Worm (Caenorhabditis elegans) whole organism, L4 larva: ENCODE measurements around the gene M163.10.

Experiments
- D1046.2 ChIP-seq: fragments of 200-800 bp; sonication (Bioruptor generic); IDR thresholded peaks from 2 replicates; pipeline ENCODE4 v1.3.6; 2022; ENCODE audit warnings: missing genetic modification characterization, missing compliant biosample characterization
- F44E2.7 ChIP-seq: fragments of 200-800 bp; sonication (Bioruptor generic); IDR thresholded peaks from 2 replicates; pipeline ENCODE4 v2.1.2; 2022; ENCODE audit warnings: missing genetic modification characterization, missing compliant biosample characterization
- T26A8.4 ChIP-seq: fragments of 200-800 bp; sonication (Bioruptor generic); IDR thresholded peaks from 2 replicates; pipeline ENCODE4 v1.3.6; 2022; ENCODE audit warnings: missing genetic modification characterization, missing compliant biosample characterization
- Y105C5A.15 ChIP-seq: fragments of 200-800 bp; sonication (Bioruptor generic); IDR thresholded peaks from 2 replicates; pipeline ENCODE4 v1.3.6; 2022; ENCODE audit warnings: missing genetic modification characterization, missing compliant biosample characterization
- Y48G9A.11 ChIP-seq: fragments of 200-800 bp; sonication (Bioruptor generic); IDR thresholded peaks from 2 replicates; pipeline ENCODE4 v1.3.6; 2022; ENCODE audit warnings: missing genetic modification reagents, missing genetic modification characterization, missing compliant biosample characterization
- Y75B8A.6 ChIP-seq: fragments of 200-800 bp; sonication (Bioruptor generic); IDR thresholded peaks from 2 replicates; pipeline ENCODE4 v1.3.6; 2022; ENCODE audit warnings: missing genetic modification reagents, missing genetic modification characterization, missing compliant biosample characterization
- ZK546.5 ChIP-seq, 2 experiments: sonication (generic microtip); optimal IDR thresholded peaks; 2 replicates each; lab custom pipeline; 2017; ENCODE audit warnings: missing biosample characterization in 2 of 2, missing genetic modification characterization in 2 of 2
- aha-1 ChIP-seq: fragments of 150-350 bp; peaks from one replicate; lab custom pipeline; 2014; ENCODE audit warnings: missing biosample characterization, missing genetic modification characterization
- ama-1 ChIP-seq: fragments of 150-350 bp; optimal IDR thresholded peaks from 2 replicates; lab custom pipeline; 2014; ENCODE audit warnings: inconsistent platforms, mixed read lengths
- arid-1 ChIP-seq: fragments of 200-800 bp; sonication (Bioruptor generic); conservative IDR thresholded peaks from 2 replicates; pipeline ENCODE4 v1.3.6; 2022; ENCODE audit warnings: missing genetic modification reagents, missing genetic modification characterization, missing compliant biosample characterization
- ceh-20 ChIP-seq: fragments of 200-800 bp; sonication (Bioruptor generic); IDR thresholded peaks from 2 replicates; pipeline ENCODE4 v1.3.6; 2022; ENCODE audit warnings: missing genetic modification reagents, missing genetic modification characterization, missing compliant biosample characterization
- ceh-32 ChIP-seq: sonication (generic microtip); optimal IDR thresholded peaks from 2 replicates; lab custom pipeline; 2016; ENCODE audit warnings: mild to moderate bottlenecking, missing genetic modification characterization, missing compliant biosample characterization; ENCODE audit not compliant: poor library complexity
- ceh-44 ChIP-seq: fragments of 200-800 bp; sonication (Bioruptor generic); IDR thresholded peaks from 2 replicates; pipeline ENCODE4 v1.3.6; 2022; ENCODE audit warnings: missing genetic modification reagents, missing genetic modification characterization, missing compliant biosample characterization
- ceh-82 ChIP-seq: sonication (generic microtip); optimal IDR thresholded peaks from 2 replicates; lab custom pipeline; 2017; ENCODE audit warnings: missing biosample characterization, missing genetic modification characterization
- ctbp-1 ChIP-seq: fragments of 200-800 bp; sonication (Bioruptor generic); IDR thresholded peaks from 2 replicates; pipeline ENCODE4 v1.3.6; 2022; ENCODE audit warnings: missing genetic modification reagents, missing genetic modification characterization, missing compliant biosample characterization
- daf-8 ChIP-seq: fragments of 200-800 bp; sonication (Bioruptor generic); IDR thresholded peaks from 2 replicates; pipeline ENCODE4 v1.3.6; 2022; ENCODE audit warnings: missing genetic modification characterization, missing compliant biosample characterization
- duxl-1 ChIP-seq: sonication (generic microtip); optimal IDR thresholded peaks from 2 replicates; lab custom pipeline; 2016; ENCODE audit warnings: mild to moderate bottlenecking, missing genetic modification characterization, moderate library complexity, missing compliant biosample characterization; ENCODE audit not compliant: poor library complexity
- dve-1 ChIP-seq: sonication (generic microtip); optimal IDR thresholded peaks from 2 replicates; lab custom pipeline; 2017; ENCODE audit warnings: antibody characterized with exemption, mild to moderate bottlenecking, missing genetic modification characterization, missing compliant biosample characterization; ENCODE audit not compliant: insufficient read depth
- egl-43 ChIP-seq: fragments of 200-800 bp; sonication (Bioruptor generic); IDR thresholded peaks from 2 replicates; pipeline ENCODE4 v1.3.6; 2022; ENCODE audit warnings: missing genetic modification reagents, missing genetic modification characterization, missing compliant biosample characterization
- fkh-10 ChIP-seq: fragments of 150-350 bp; optimal IDR thresholded peaks from 2 replicates; lab custom pipeline; 2014; ENCODE audit warnings: missing biosample characterization, missing genetic modification reagents, missing genetic modification characterization
- gei-8 ChIP-seq: fragments of 200-800 bp; sonication (Bioruptor generic); optimal IDR thresholded peaks from 2 replicates; lab custom pipeline; 2018; ENCODE audit warnings: mild to moderate bottlenecking, missing genetic modification characterization, missing compliant biosample characterization
- hlh-11 ChIP-seq: fragments of 200-800 bp; sonication (Bioruptor generic); optimal IDR thresholded peaks from 2 replicates; lab custom pipeline; 2018; ENCODE audit warnings: mild to moderate bottlenecking, missing genetic modification characterization, missing compliant biosample characterization
- hlh-30 ChIP-seq: sonication (generic microtip); optimal IDR thresholded peaks from 2 replicates; lab custom pipeline; 2017; ENCODE audit warnings: antibody characterized with exemption, mild to moderate bottlenecking, missing genetic modification characterization, missing compliant biosample characterization; ENCODE audit not compliant: insufficient read depth
- jun-1 ChIP-seq: fragments of 150-350 bp; optimal IDR thresholded peaks from 2 replicates; lab custom pipeline; 2014; ENCODE audit warnings: missing biosample characterization, missing genetic modification reagents, missing genetic modification characterization
- lim-7 ChIP-seq: fragments of 200-800 bp; sonication (Bioruptor generic); IDR thresholded peaks from 2 replicates; pipeline ENCODE4 v1.3.6; 2022; ENCODE audit warnings: missing genetic modification characterization, missing compliant biosample characterization
- lin-13 ChIP-seq: fragments of 150-350 bp; optimal IDR thresholded peaks from 2 replicates; lab custom pipeline; 2014; ENCODE audit warnings: missing biosample characterization, missing genetic modification reagents, missing genetic modification characterization
- lin-29 ChIP-seq: fragments of 200-800 bp; sonication (Bioruptor generic); IDR thresholded peaks from 2 replicates; pipeline ENCODE4 v1.3.6; 2022; ENCODE audit warnings: missing genetic modification reagents, missing genetic modification characterization, missing compliant biosample characterization
- lin-38 ChIP-seq: fragments of 200-800 bp; sonication (Bioruptor generic); IDR thresholded peaks from 2 replicates; pipeline ENCODE4 v1.3.6; 2022; ENCODE audit warnings: missing genetic modification reagents, missing genetic modification characterization, missing compliant biosample characterization
- lin-39 ChIP-seq: fragments of 150-350 bp; optimal IDR thresholded peaks from 2 replicates; lab custom pipeline; 2014; ENCODE audit warnings: missing biosample characterization, missing genetic modification reagents, missing genetic modification characterization
- lsy-2 ChIP-seq, 2 experiments: fragments of 150-350 bp in 1 of 2; sonication (generic microtip) in 1 of 2; optimal IDR thresholded peaks; 2 replicates each; lab custom pipeline; 2014 to 2017; ENCODE audit warnings: missing biosample characterization in 2 of 2, missing genetic modification characterization in 2 of 2
- madf-5 ChIP-seq, 2 experiments: fragments of 200-800 bp; sonication (Bioruptor generic); IDR thresholded peaks; 2 replicates each; pipeline ENCODE4 v1.3.6; 2022; ENCODE audit warnings: missing compliant biosample characterization in 2 of 2, missing genetic modification characterization in 2 of 2
- madf-9 ChIP-seq: fragments of 200-800 bp; sonication (Bioruptor generic); conservative IDR thresholded peaks from 2 replicates; pipeline ENCODE4 v1.3.6; 2022; ENCODE audit warnings: missing genetic modification reagents, missing genetic modification characterization, missing compliant biosample characterization
- mdl-1 ChIP-seq, 2 experiments: fragments of 150-350 bp in 1 of 2; sonication (generic microtip) in 1 of 2; optimal IDR thresholded peaks; 2 replicates each; lab custom pipeline; 2014 to 2017; ENCODE audit warnings: missing biosample characterization in 2 of 2, missing genetic modification characterization in 2 of 2
- mep-1 ChIP-seq: fragments of 150-350 bp; sonication (generic microtip); optimal IDR thresholded peaks from 3 replicates; lab custom pipeline; 2014; ENCODE audit warnings: missing biosample characterization, missing genetic modification characterization
- mes-2 ChIP-seq: sonication (generic microtip); optimal IDR thresholded peaks from 2 replicates; lab custom pipeline; 2016; ENCODE audit warnings: missing genotype, mild to moderate bottlenecking, missing genetic modification characterization, missing compliant biosample characterization; ENCODE audit not compliant: poor library complexity, severe bottlenecking
- nhr-10 ChIP-seq: fragments of 150-350 bp; optimal IDR thresholded peaks from 2 replicates; lab custom pipeline; 2014; ENCODE audit warnings: missing biosample characterization, missing genetic modification characterization
- nhr-25 ChIP-seq: sonication (generic microtip); optimal IDR thresholded peaks from 2 replicates; lab custom pipeline; 2017; ENCODE audit warnings: missing genetic modification characterization, mild to moderate bottlenecking, missing compliant biosample characterization, antibody characterized with exemption, moderate library complexity, borderline replicate concordance; ENCODE audit not compliant: insufficient read depth
- nhr-41 ChIP-seq: fragments of 200-800 bp; sonication (Bioruptor generic); IDR thresholded peaks from 2 replicates; pipeline ENCODE4 v1.3.6; 2022; ENCODE audit warnings: missing genetic modification reagents, missing genetic modification characterization, missing compliant biosample characterization
- nhr-6 ChIP-seq: fragments of 150-350 bp; optimal IDR thresholded peaks from 2 replicates; lab custom pipeline; 2014; ENCODE audit warnings: missing biosample characterization, missing genetic modification characterization
- nhr-77 ChIP-seq: fragments of 150-350 bp; optimal IDR thresholded peaks from 2 replicates; lab custom pipeline; 2014; ENCODE audit warnings: missing biosample characterization, missing genetic modification characterization
- rbr-2 ChIP-seq: sonication (generic microtip); optimal IDR thresholded peaks from 2 replicates; lab custom pipeline; 2016; ENCODE audit warnings: missing genotype, missing genetic modification characterization, missing compliant biosample characterization
- sdz-12 ChIP-seq: fragments of 200-800 bp; sonication (Bioruptor generic); optimal IDR thresholded peaks from 2 replicates; lab custom pipeline; 2018; ENCODE audit warnings: mild to moderate bottlenecking, missing genetic modification characterization, missing compliant biosample characterization
- snpc-4 ChIP-seq: fragments of 150-350 bp; optimal IDR thresholded peaks from 2 replicates; lab custom pipeline; 2014; ENCODE audit warnings: missing biosample characterization, missing genetic modification characterization
- spr-1 ChIP-seq: sonication (generic microtip); optimal IDR thresholded peaks from 2 replicates; lab custom pipeline; 2016; ENCODE audit warnings: mild to moderate bottlenecking, missing genetic modification characterization, missing compliant biosample characterization
- unc-130 ChIP-seq: sonication (generic microtip); optimal IDR thresholded peaks from 2 replicates; lab custom pipeline; 2016; ENCODE audit warnings: missing genetic modification reagents, missing genetic modification characterization, missing compliant biosample characterization
- unc-39 ChIP-seq: sonication (generic microtip); optimal IDR thresholded peaks from 2 replicates; lab custom pipeline; 2017; ENCODE audit warnings: missing biosample characterization, missing genetic modification characterization
- vab-7 ChIP-seq: fragments of 200-800 bp; sonication (Bioruptor generic); IDR thresholded peaks from 2 replicates; pipeline ENCODE4 v1.3.6; 2022; ENCODE audit warnings: missing genetic modification reagents, missing genetic modification characterization, missing compliant biosample characterization
- zag-1 ChIP-seq: fragments of 150-350 bp; optimal IDR thresholded peaks from 2 replicates; lab custom pipeline; 2014; ENCODE audit warnings: missing biosample characterization, missing genetic modification characterization
- zip-2 ChIP-seq: fragments of 150-350 bp; optimal IDR thresholded peaks from 2 replicates; lab custom pipeline; 2014; ENCODE audit warnings: missing biosample characterization, missing genetic modification characterization

M163.10 gene

DNA sequence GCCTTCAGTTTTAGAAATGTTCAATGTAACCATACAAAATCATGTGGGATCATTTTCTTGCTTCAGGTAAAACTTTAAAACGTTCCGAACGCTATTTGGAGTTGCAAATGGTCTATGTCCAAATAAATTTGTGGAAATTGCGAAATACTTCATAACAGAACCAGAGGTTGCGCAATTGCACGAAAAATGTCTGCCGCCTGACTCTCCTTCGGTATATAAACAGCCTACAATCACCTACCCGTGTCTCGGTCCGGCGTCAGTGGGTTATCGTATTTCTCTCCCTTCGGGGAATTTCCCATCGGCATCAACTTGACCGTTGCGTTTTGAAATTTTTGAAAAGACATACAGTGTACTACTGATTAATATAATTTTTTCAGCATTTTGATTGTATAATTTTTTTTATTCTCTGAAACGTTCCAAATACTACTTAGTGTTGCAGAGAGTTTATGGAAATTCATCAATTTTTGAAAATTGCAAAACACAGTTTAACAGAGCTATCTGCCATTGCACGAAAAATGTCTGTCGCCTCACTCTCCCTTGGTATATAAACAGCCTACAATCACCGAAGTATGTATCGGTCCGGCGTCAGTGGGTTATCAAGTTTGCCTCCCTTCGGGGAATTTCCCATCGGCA lies 6.0 kb downstream of the M163.10 start (continued):
- TF ChIP-seq ctbp-1 (GFP tag; lab: Robert Waterston, UW) (peak; percentile 60; the same call in 1 of the 2 replicates), nhr-6 (no peak), D1046.2 (no peak), lin-38 (no peak; the same call in 1 of the 2 replicates), rbr-2 (peak; percentile 59), nhr-25 (tag; lab: Kevin White, UChicago) (no peak), zag-1 (tag; lab: Kevin White, UChicago) (no peak), snpc-4 (tag; lab: Kevin White, UChicago) (peak; percentile 93), daf-8 (GFP tag; lab: Robert Waterston, UW) (0 out of 2 replicates have a peak, but pooled peaks have one; percentile 54), jun-1 (tag; lab: Kevin White, UChicago) (no peak), T26A8.4 (GFP tag; lab: Robert Waterston, UW) (0 out of 2 replicates have a peak, but pooled peaks have one; percentile 67), ceh-32 (no peak), ama-1 (no peak), lin-29 (GFP tag; lab: Robert Waterston, UW) (0 out of 2 replicates have a peak, but pooled peaks have one; percentile 44), mdl-1 (tag; optimal IDR thresholded peaks at IDR 0.05; lab: Kevin White, UChicago) (peak in 1 of 2 experiments; percentile 1), arid-1 (GFP tag; lab: Robert Waterston, UW) (no peak), unc-130 (GFP tag; lab: Kevin White, UChicago) (no peak), spr-1 (tag; lab: Kevin White, UChicago) (peak; percentile 41), ceh-44 (GFP tag; lab: Robert Waterston, UW) (no peak), lim-7 (GFP tag; lab: Robert Waterston, UW) (peak; percentile 68; the same call in 1 of the 2 replicates), lin-39 (no peak), nhr-41 (GFP tag; lab: Robert Waterston, UW) (no peak), madf-5 (GFP tag; IDR thresholded peaks at IDR 0.05; lab: Robert Waterston, UW) (no peak), nhr-10 (tag; lab: Kevin White, UChicago) (no peak), aha-1 (tag; lab: Kevin White, UChicago) (peak; percentile 85), ceh-20 (GFP tag; lab: Robert Waterston, UW) (no peak; the same call in 1 of the 2 replicates), Y48G9A.11 (GFP tag; lab: Robert Waterston, UW) (no peak), madf-9 (GFP tag; lab: Robert Waterston, UW) (peak; percentile 66), duxl-1 (tag; lab: Kevin White, UChicago) (peak; percentile 88), lin-13 (GFP tag; lab: Kevin White, UChicago) (peak; percentile 11), ceh-82 (tag; lab: Kevin White, UChicago) (no peak), Y75B8A.6 (GFP tag; lab: Robert Waterston, UW) (no peak), fkh-10 (GFP tag; lab: Kevin White, UChicago) (no peak), ZK546.5 (tag; optimal IDR thresholded peaks at IDR 0.05; lab: Kevin White, UChicago) (no peak), zip-2 (peak; percentile 100), sdz-12 (GFP tag; lab: Kevin White, UChicago) (peak; percentile 39), mes-2 (tag; lab: Kevin White, UChicago) (no peak), mep-1 (tag; lab: Kevin White, UChicago) (no peak), Y105C5A.15 (GFP tag; lab: Robert Waterston, UW) (0 out of 2 replicates have a peak, but pooled peaks have one; percentile 36), dve-1 (tag; lab: Kevin White, UChicago) (no peak), F44E2.7 (GFP tag; lab: Robert Waterston, UW) (0 out of 2 replicates have a peak, but pooled peaks have one; percentile 12), vab-7 (no peak; the same call in 1 of the 2 replicates), lsy-2 (tag; optimal IDR thresholded peaks at IDR 0.05; lab: Kevin White, UChicago) (no peak), nhr-77 (no peak), egl-43 (no peak; the same call in 1 of the 2 replicates), hlh-30 (tag; lab: Kevin White, UChicago) (peak; percentile 61), gei-8 (GFP tag; lab: Kevin White, UChicago) (no peak), hlh-11 (no peak), unc-39 (tag; lab: Kevin White, UChicago) (no peak)
